Fruit fly (Drosophila melanogaster) whole organism, embryonic: ENCODE data around the gene TFAM.

Source experiments
- CG11723 ChIP-seq: fragments of 200-800 bp; sonication (Bioruptor generic); optimal IDR thresholded peaks from 2 replicates; lab custom pipeline; 2017; ENCODE audit warnings: missing biosample characterization, mild to moderate bottlenecking, missing genetic modification characterization
- CG12391 ChIP-seq: fragments of 200-800 bp; sonication (Bioruptor generic); optimal IDR thresholded peaks from 3 replicates; lab custom pipeline; 2018; ENCODE audit warnings: missing biosample characterization, mild to moderate bottlenecking, missing genetic modification characterization, moderate library complexity
- CG12744 ChIP-seq: fragments of 200-800 bp; sonication (Bioruptor generic); optimal IDR thresholded peaks from 2 replicates; lab custom pipeline; 2016; ENCODE audit warnings: missing biosample characterization, missing genetic modification characterization
- CG14050 ChIP-seq: fragments of 200-800 bp; sonication (Bioruptor generic); IDR thresholded peaks from 3 replicates; pipeline ENCODE4 v1.3.6; 2022; ENCODE audit warnings: missing biosample characterization, missing genetic modification characterization
- CG1529 ChIP-seq: fragments of 200-800 bp; sonication (Bioruptor generic); optimal IDR thresholded peaks from 3 replicates; lab custom pipeline; 2018; ENCODE audit warnings: missing biosample characterization, missing genetic modification characterization
- CG15479 ChIP-seq: fragments of 200-800 bp; sonication (Bioruptor generic); optimal IDR thresholded peaks from 3 replicates; lab custom pipeline; 2019; ENCODE audit warnings: missing biosample characterization, mild to moderate bottlenecking, missing genetic modification characterization, moderate library complexity
- CG16815 ChIP-seq: fragments of 200-800 bp; sonication (Bioruptor generic); optimal IDR thresholded peaks from 3 replicates; lab custom pipeline; 2017; ENCODE audit warnings: missing biosample characterization, mild to moderate bottlenecking, missing genetic modification characterization
- CG18011 ChIP-seq: fragments of 200-800 bp; sonication (Bioruptor generic); optimal IDR thresholded peaks from 2 replicates; lab custom pipeline; 2017; ENCODE audit warnings: missing biosample characterization, missing genetic modification characterization, mild to moderate bottlenecking, moderate library complexity, missing genotype
- CG18476 ChIP-seq: fragments of 200-800 bp; sonication (Bioruptor generic); optimal IDR thresholded peaks from 2 replicates; lab custom pipeline; 2016; ENCODE audit warnings: missing biosample characterization, mild to moderate bottlenecking, missing genetic modification characterization
- CG2678 ChIP-seq: fragments of 200-800 bp; sonication (Bioruptor generic); optimal IDR thresholded peaks from 3 replicates; lab custom pipeline; 2019; ENCODE audit warnings: missing biosample characterization, mild to moderate bottlenecking, missing genetic modification characterization, moderate library complexity
- CG5180 ChIP-seq: fragments of 200-800 bp; sonication (Bioruptor generic); optimal IDR thresholded peaks from 3 replicates; lab custom pipeline; 2017; ENCODE audit warnings: missing biosample characterization, missing genetic modification characterization, mild to moderate bottlenecking, moderate library complexity, missing genetic modification reagents
- CG6791 ChIP-seq: fragments of 200-800 bp; sonication (Bioruptor generic); IDR thresholded peaks from 3 replicates; pipeline ENCODE4 v1.3.6; 2022; ENCODE audit warnings: missing biosample characterization, missing genetic modification characterization; ENCODE audit not compliant: partially characterized antibody
- CG7786 ChIP-seq: fragments of 200-800 bp; sonication (Bioruptor generic); optimal IDR thresholded peaks from 2 replicates; lab custom pipeline; 2016; ENCODE audit warnings: missing biosample characterization, missing genetic modification characterization
- CG8359 ChIP-seq: fragments of 200-800 bp; sonication (Bioruptor generic); optimal IDR thresholded peaks from 2 replicates; lab custom pipeline; 2017; ENCODE audit warnings: missing biosample characterization, mild to moderate bottlenecking, missing genetic modification characterization, borderline replicate concordance
- D19B ChIP-seq: fragments of 200-800 bp; sonication (Bioruptor generic); optimal IDR thresholded peaks from 2 replicates; lab custom pipeline; 2017; ENCODE audit warnings: missing biosample characterization, mild to moderate bottlenecking, missing genetic modification characterization
- ERR ChIP-seq: fragments of 200-800 bp; sonication (Bioruptor generic); optimal IDR thresholded peaks from 2 replicates; lab custom pipeline; 2016; ENCODE audit warnings: missing biosample characterization, missing genetic modification characterization
- Gug ChIP-seq: fragments of 200-800 bp; sonication (Bioruptor generic); IDR thresholded peaks from 4 replicates; pipeline ENCODE4 v1.3.6; 2022; ENCODE audit warnings: missing biosample characterization, missing genetic modification characterization
- Hmx ChIP-seq: fragments of 200-800 bp; sonication (Bioruptor generic); optimal IDR thresholded peaks from 2 replicates; lab custom pipeline; 2016; ENCODE audit warnings: missing biosample characterization, missing genetic modification characterization
- Max ChIP-seq: fragments of 200-800 bp; sonication (Bioruptor generic); optimal IDR thresholded peaks from 2 replicates; lab custom pipeline; 2016; ENCODE audit warnings: missing biosample characterization, mild to moderate bottlenecking, missing genetic modification characterization
- Med ChIP-seq: fragments of 200-800 bp; sonication (Bioruptor generic); peaks from one replicate; lab custom pipeline; 2016; ENCODE audit warnings: missing biosample characterization, missing genetic modification characterization, mild to moderate bottlenecking, inconsistent platforms, moderate library complexity
- Myb ChIP-seq: fragments of 200-800 bp; sonication (Bioruptor generic); optimal IDR thresholded peaks from 2 replicates; lab custom pipeline; 2016; ENCODE audit warnings: missing biosample characterization, missing genetic modification characterization
- NK7.1 ChIP-seq: fragments of 200-800 bp; sonication (Bioruptor generic); optimal IDR thresholded peaks from 3 replicates; lab custom pipeline; 2016; ENCODE audit warnings: missing biosample characterization, missing genetic modification characterization
- Nf-YC ChIP-seq: fragments of 200-800 bp; optimal IDR thresholded peaks from 3 replicates; lab custom pipeline; 2019; ENCODE audit warnings: missing biosample characterization, mild to moderate bottlenecking, missing genetic modification characterization, moderate library complexity
- Oaz ChIP-seq: fragments of 200-800 bp; sonication (Bioruptor generic); IDR thresholded peaks from 2 replicates; pipeline ENCODE4 v1.3.6; 2022; ENCODE audit warnings: missing biosample characterization, missing genetic modification characterization
- Sox100B ChIP-seq: fragments of 200-800 bp; sonication (Bioruptor generic); optimal IDR thresholded peaks from 3 replicates; lab custom pipeline; 2018; ENCODE audit warnings: missing biosample characterization, mild to moderate bottlenecking, missing genetic modification characterization
- Usf ChIP-seq: fragments of 200-800 bp; sonication (Bioruptor generic); optimal IDR thresholded peaks from 2 replicates; lab custom pipeline; 2017; ENCODE audit warnings: missing genotype, missing biosample characterization, missing genetic modification characterization
- YL-1 ChIP-seq: fragments of 200-800 bp; sonication (Bioruptor generic); optimal IDR thresholded peaks from 3 replicates; lab custom pipeline; 2017; ENCODE audit warnings: missing biosample characterization, mild to moderate bottlenecking, missing genetic modification characterization
- ab ChIP-seq: fragments of 200-800 bp; sonication (Bioruptor generic); optimal IDR thresholded peaks from 2 replicates; lab custom pipeline; 2016; ENCODE audit warnings: missing biosample characterization, missing genetic modification characterization
- ase ChIP-seq: fragments of 200-800 bp; sonication (Bioruptor generic); IDR thresholded peaks from 3 replicates; pipeline ENCODE4 v1.3.6; 2022; ENCODE audit warnings: missing biosample characterization, missing genetic modification characterization
- ato ChIP-seq: fragments of 200-800 bp; sonication (Bioruptor generic); IDR thresholded peaks from 2 replicates; pipeline ENCODE4 v1.3.6; 2022; ENCODE audit warnings: missing biosample characterization, missing genetic modification characterization; ENCODE audit not compliant: partially characterized antibody
- bowl ChIP-seq: fragments of 200-800 bp; sonication (Bioruptor generic); IDR thresholded peaks from 2 replicates; pipeline ENCODE4 v1.3.6; 2022; ENCODE audit warnings: missing biosample characterization, missing genetic modification characterization
- corto ChIP-seq: fragments of 200-800 bp; sonication (Bioruptor generic); optimal IDR thresholded peaks from 2 replicates; lab custom pipeline; 2016; ENCODE audit warnings: missing biosample characterization, mild to moderate bottlenecking, missing genetic modification characterization, moderate library complexity
- cwo ChIP-seq: fragments of 200-800 bp; sonication (Bioruptor generic); optimal IDR thresholded peaks from 3 replicates; lab custom pipeline; 2017; ENCODE audit warnings: missing biosample characterization, missing genetic modification characterization, mild to moderate bottlenecking, moderate library complexity, missing genetic modification reagents
- disco-r ChIP-seq: fragments of 200-800 bp; sonication (Bioruptor generic); optimal IDR thresholded peaks from 2 replicates; lab custom pipeline; 2016; ENCODE audit warnings: missing biosample characterization, missing genetic modification characterization
- gro ChIP-seq: fragments of 200-800 bp; sonication (Bioruptor generic); optimal IDR thresholded peaks from 2 replicates; lab custom pipeline; 2016; ENCODE audit warnings: missing biosample characterization, missing genetic modification characterization
- gsb ChIP-seq: fragments of 200-800 bp; sonication (Bioruptor generic); IDR thresholded peaks from 2 replicates; pipeline ENCODE4 v1.3.6; 2022; ENCODE audit warnings: missing biosample characterization, missing genetic modification characterization
- jigr1 ChIP-seq: fragments of 200-800 bp; sonication (Bioruptor generic); IDR thresholded peaks from 3 replicates; pipeline ENCODE4 v1.3.6; 2022; ENCODE audit warnings: missing biosample characterization, missing genetic modification characterization
- kah ChIP-seq: fragments of 200-800 bp; sonication (Bioruptor generic); optimal IDR thresholded peaks from 2 replicates; lab custom pipeline; 2018; ENCODE audit warnings: missing biosample characterization, mild to moderate bottlenecking, missing genetic modification characterization
- kay ChIP-seq: fragments of 200-800 bp; sonication (Bioruptor generic); optimal IDR thresholded peaks from 2 replicates; lab custom pipeline; 2016; ENCODE audit warnings: missing biosample characterization, missing genetic modification characterization
- klu ChIP-seq: fragments of 200-800 bp; sonication (Bioruptor generic); IDR thresholded peaks from 2 replicates; pipeline ENCODE4 v1.3.6; 2022; ENCODE audit warnings: missing biosample characterization, missing genetic modification characterization
- lbe ChIP-seq: fragments of 200-800 bp; sonication (Bioruptor generic); optimal IDR thresholded peaks from 2 replicates; lab custom pipeline; 2016; ENCODE audit warnings: missing biosample characterization, mild to moderate bottlenecking, missing genetic modification characterization
- maf-S ChIP-seq: fragments of 200-800 bp; sonication (Bioruptor generic); optimal IDR thresholded peaks from 2 replicates; lab custom pipeline; 2016; ENCODE audit warnings: missing biosample characterization, missing genetic modification characterization
- psq ChIP-seq: fragments of 200-800 bp; sonication (Bioruptor generic); optimal IDR thresholded peaks from 2 replicates; lab custom pipeline; 2017; ENCODE audit warnings: missing biosample characterization, missing genetic modification characterization
- run ChIP-seq: fragments of 200-800 bp; sonication (Bioruptor generic); optimal IDR thresholded peaks from 3 replicates; lab custom pipeline; 2018; ENCODE audit warnings: missing biosample characterization, mild to moderate bottlenecking, missing genetic modification characterization
- schlank ChIP-seq: fragments of 200-800 bp; sonication (Bioruptor generic); optimal IDR thresholded peaks from 2 replicates; lab custom pipeline; 2018; ENCODE audit warnings: missing biosample characterization, mild to moderate bottlenecking, missing genetic modification characterization
- sr ChIP-seq: fragments of 200-800 bp; sonication (Bioruptor generic); IDR thresholded peaks from 3 replicates; pipeline ENCODE4 v1.3.6; 2022; ENCODE audit warnings: missing biosample characterization, missing genetic modification characterization
- ssp ChIP-seq: fragments of 200-800 bp; sonication (Bioruptor generic); IDR thresholded peaks from 2 replicates; pipeline ENCODE4 v1.3.6; 2022; ENCODE audit warnings: missing biosample characterization, missing genetic modification characterization
- twi ChIP-seq: fragments of 200-800 bp; optimal IDR thresholded peaks from 2 replicates; lab custom pipeline; 2019; ENCODE audit warnings: missing biosample characterization, mild to moderate bottlenecking, missing genetic modification characterization, moderate library complexity
- zfh1 ChIP-seq: fragments of 200-800 bp; sonication (Bioruptor generic); IDR thresholded peaks from 3 replicates; pipeline ENCODE4 v1.3.6; 2022; ENCODE audit warnings: missing biosample characterization, missing genetic modification characterization

The TFAM gene

dm6 chr3R:20550632-20551486 is 26.0 kb downstream of the TFAM start (continued):
- TF ChIP-seq Sox100B (GFP tag; lab: Kevin White, UChicago): peak; percentile 67
- TF ChIP-seq CG7786 (GFP tag; lab: Kevin White, UChicago): peak; percentile 65
- TF ChIP-seq gro (GFP tag; lab: Kevin White, UChicago): peak; percentile 68
- TF ChIP-seq CG12744: peak; percentile 65
- no peak; the same call in 1 of the 2 replicates for TF ChIP-seq ssp
- TF ChIP-seq jigr1 (GFP tag; lab: Robert Waterston, UW): no peak
- no peak for TF ChIP-seq Max
- peak; percentile 63 for TF ChIP-seq disco-r (GFP tag; lab: Kevin White, UChicago)
- no peak for TF ChIP-seq CG16815 (GFP tag; lab: Kevin White, UChicago)
- TF ChIP-seq CG11723 (GFP tag; lab: Kevin White, UChicago): peak; percentile 84
- TF ChIP-seq kay (GFP tag; lab: Kevin White, UChicago): no peak
- peak; percentile 36; the same call in 1 of the 2 replicates for TF ChIP-seq gsb
- no peak for TF ChIP-seq bowl (GFP tag; lab: Robert Waterston, UW)
- 0 out of 3 replicates have a peak, but pooled peaks have one; percentile 11 for TF ChIP-seq ase (GFP tag; lab: Robert Waterston, UW)
- peak; percentile 23; the same call in 1 of the 4 replicates for TF ChIP-seq Gug
- TF ChIP-seq maf-S (GFP tag; lab: Kevin White, UChicago): peak; percentile 72
- TF ChIP-seq ab (GFP tag; lab: Kevin White, UChicago): no peak
- TF ChIP-seq CG15479: peak; percentile 95
- TF ChIP-seq CG1529 (GFP tag; lab: Kevin White, UChicago): peak; percentile 86
- TF ChIP-seq ato (GFP tag; lab: Robert Waterston, UW): peak; percentile 97
- TF ChIP-seq psq (GFP tag; lab: Kevin White, UChicago): no peak
- peak; percentile 68 for TF ChIP-seq CG2678 (tag; lab: Kevin White, UChicago)
- TF ChIP-seq CG6791: peak; percentile 99
- no peak for TF ChIP-seq Nf-YC
- peak; percentile 4 for TF ChIP-seq NK7.1 (GFP tag; lab: Kevin White, UChicago)
- peak; percentile 25 for TF ChIP-seq D19B
- peak; percentile 92 for TF ChIP-seq YL-1
- peak; percentile 91 for TF ChIP-seq schlank (tag; lab: Kevin White, UChicago)
- TF ChIP-seq Myb: peak; percentile 60
- peak; percentile 60; the same call in 2 of the 3 replicates for TF ChIP-seq zfh1 (GFP tag; lab: Robert Waterston, UW)
- peak; percentile 89 for TF ChIP-seq sr (GFP tag; lab: Robert Waterston, UW)
- peak; percentile 61 for TF ChIP-seq CG18011
- no peak for TF ChIP-seq CG18476 (GFP tag; lab: Kevin White, UChicago)
- no peak for TF ChIP-seq Hmx
- TF ChIP-seq ERR: peak; percentile 65
- TF ChIP-seq kah (GFP tag; lab: Kevin White, UChicago): peak; percentile 77
- no peak for TF ChIP-seq Usf (GFP tag; lab: Kevin White, UChicago)
- peak; percentile 1 for TF ChIP-seq CG12391 (tag; lab: Kevin White, UChicago)
- TF ChIP-seq lbe (GFP tag; lab: Kevin White, UChicago): peak; percentile 62
- TF ChIP-seq Med (GFP tag; lab: Kevin White, UChicago): peak; percentile 94
- peak; percentile 51 for TF ChIP-seq CG8359 (GFP tag; lab: Kevin White, UChicago)
- TF ChIP-seq twi: peak; percentile 91
- peak; percentile 35 for TF ChIP-seq run
- no peak for TF ChIP-seq klu (GFP tag; lab: Robert Waterston, UW)
- TF ChIP-seq CG5180 (GFP tag; lab: Kevin White, UChicago): peak; percentile 90
- TF ChIP-seq CG14050 (GFP tag; lab: Robert Waterston, UW): peak; percentile 22; the same call in 1 of the 3 replicates
- TF ChIP-seq Oaz (GFP tag; lab: Robert Waterston, UW): no peak
- TF ChIP-seq corto (GFP tag; lab: Kevin White, UChicago): peak; percentile 56
- TF ChIP-seq cwo: peak; percentile 68
